Worm (Caenorhabditis elegans) whole organism, L4 larva: ENCODE results near the gene tir-1.

Source experiments
- F10B5.3 ChIP-seq: sonication (generic microtip); optimal IDR thresholded peaks from 2 replicates; lab custom pipeline; 2016; ENCODE audit warnings: mild to moderate bottlenecking, missing genetic modification characterization, missing compliant biosample characterization
- F26F4.8 ChIP-seq: fragments of 200-800 bp; sonication (Bioruptor generic); conservative IDR thresholded peaks from 2 replicates; pipeline ENCODE4 v1.3.6; 2022; ENCODE audit warnings: missing genetic modification characterization, missing compliant biosample characterization
- F37D6.2 ChIP-seq: sonication (generic microtip); optimal IDR thresholded peaks from 2 replicates; lab custom pipeline; 2016; ENCODE audit warnings: mild to moderate bottlenecking, missing genetic modification characterization, missing compliant biosample characterization
- F44E2.7 ChIP-seq: fragments of 200-800 bp; sonication (Bioruptor generic); IDR thresholded peaks from 2 replicates; pipeline ENCODE4 v2.1.2; 2022; ENCODE audit warnings: missing genetic modification characterization, missing compliant biosample characterization
- R02D3.7 ChIP-seq: fragments of 150-350 bp; sonication (generic microtip); optimal IDR thresholded peaks from 3 replicates; lab custom pipeline; 2014; ENCODE audit warnings: missing biosample characterization, missing genetic modification characterization
- Y105C5A.15 ChIP-seq: fragments of 200-800 bp; sonication (Bioruptor generic); IDR thresholded peaks from 2 replicates; pipeline ENCODE4 v1.3.6; 2022; ENCODE audit warnings: missing genetic modification characterization, missing compliant biosample characterization
- aly-2 ChIP-seq: sonication (generic microtip); optimal IDR thresholded peaks from 2 replicates; lab custom pipeline; 2018; ENCODE audit warnings: missing biosample characterization, missing genetic modification characterization
- arid-1 ChIP-seq: fragments of 200-800 bp; sonication (Bioruptor generic); conservative IDR thresholded peaks from 2 replicates; pipeline ENCODE4 v1.3.6; 2022; ENCODE audit warnings: missing genetic modification reagents, missing genetic modification characterization, missing compliant biosample characterization
- attf-4 ChIP-seq: sonication (generic microtip); optimal IDR thresholded peaks from 3 replicates; lab custom pipeline; 2017; ENCODE audit warnings: missing biosample characterization, missing genetic modification characterization
- ceh-32 ChIP-seq: sonication (generic microtip); optimal IDR thresholded peaks from 2 replicates; lab custom pipeline; 2016; ENCODE audit warnings: mild to moderate bottlenecking, missing genetic modification characterization, missing compliant biosample characterization; ENCODE audit not compliant: poor library complexity
- ceh-62 ChIP-seq: sonication (generic microtip); optimal IDR thresholded peaks from 2 replicates; lab custom pipeline; 2017; ENCODE audit warnings: missing biosample characterization, missing genetic modification characterization
- cey-2 ChIP-seq: sonication (generic microtip); optimal IDR thresholded peaks from 3 replicates; lab custom pipeline; 2017; ENCODE audit warnings: missing genetic modification characterization, mild to moderate bottlenecking, missing compliant biosample characterization, antibody characterized with exemption, borderline replicate concordance; ENCODE audit not compliant: insufficient read depth
- ctbp-1 ChIP-seq: fragments of 200-800 bp; sonication (Bioruptor generic); IDR thresholded peaks from 2 replicates; pipeline ENCODE4 v1.3.6; 2022; ENCODE audit warnings: missing genetic modification reagents, missing genetic modification characterization, missing compliant biosample characterization
- daf-12 ChIP-seq: fragments of 150-350 bp; optimal IDR thresholded peaks from 2 replicates; lab custom pipeline; 2014; ENCODE audit warnings: missing biosample characterization, missing genetic modification reagents, missing genetic modification characterization
- daf-16 ChIP-seq, 3 experiments: sonication (generic microtip); optimal IDR thresholded peaks; 2 replicates each; lab custom pipeline; 2016 to 2017; ENCODE audit warnings: missing genetic modification characterization in 3 of 3, missing genetic modification reagents in 3 of 3, mild to moderate bottlenecking in 2 of 3, missing compliant biosample characterization in 2 of 3, missing biosample characterization in 1 of 3, moderate library complexity in 1 of 3
- daf-19 ChIP-seq: fragments of 200-800 bp; sonication (Bioruptor generic); conservative IDR thresholded peaks from 2 replicates; pipeline ENCODE4 v1.3.6; 2022; ENCODE audit warnings: missing genetic modification characterization, missing compliant biosample characterization
- dmd-8 ChIP-seq: fragments of 200-800 bp; sonication (Bioruptor generic); IDR thresholded peaks from 2 replicates; pipeline ENCODE4 v1.3.6; 2022; ENCODE audit warnings: missing genetic modification characterization, missing compliant biosample characterization
- dpl-1 ChIP-seq: fragments of 150-350 bp; optimal IDR thresholded peaks from 2 replicates; lab custom pipeline; 2014; ENCODE audit warnings: missing biosample characterization, missing genetic modification reagents, missing genetic modification characterization
- duxl-1 ChIP-seq: sonication (generic microtip); optimal IDR thresholded peaks from 2 replicates; lab custom pipeline; 2016; ENCODE audit warnings: mild to moderate bottlenecking, missing genetic modification characterization, moderate library complexity, missing compliant biosample characterization; ENCODE audit not compliant: poor library complexity
- egl-27 ChIP-seq: sonication (generic microtip); optimal IDR thresholded peaks from 3 replicates; lab custom pipeline; 2017; ENCODE audit warnings: missing biosample characterization, missing genetic modification reagents, missing genetic modification characterization
- fos-1 ChIP-seq: fragments of 150-350 bp; optimal IDR thresholded peaks from 2 replicates; lab custom pipeline; 2014; ENCODE audit warnings: missing biosample characterization, missing genetic modification characterization
- jun-1 ChIP-seq: fragments of 150-350 bp; optimal IDR thresholded peaks from 2 replicates; lab custom pipeline; 2014; ENCODE audit warnings: missing biosample characterization, missing genetic modification reagents, missing genetic modification characterization
- lim-7 ChIP-seq: fragments of 200-800 bp; sonication (Bioruptor generic); IDR thresholded peaks from 2 replicates; pipeline ENCODE4 v1.3.6; 2022; ENCODE audit warnings: missing genetic modification characterization, missing compliant biosample characterization
- lin-1 ChIP-seq: fragments of 200-800 bp; sonication (Bioruptor generic); IDR thresholded peaks from 2 replicates; pipeline ENCODE4 v1.3.6; 2022; ENCODE audit warnings: missing genetic modification reagents, missing genetic modification characterization, missing compliant biosample characterization
- lin-13 ChIP-seq: fragments of 150-350 bp; optimal IDR thresholded peaks from 2 replicates; lab custom pipeline; 2014; ENCODE audit warnings: missing biosample characterization, missing genetic modification reagents, missing genetic modification characterization
- lin-29 ChIP-seq: fragments of 200-800 bp; sonication (Bioruptor generic); IDR thresholded peaks from 2 replicates; pipeline ENCODE4 v1.3.6; 2022; ENCODE audit warnings: missing genetic modification reagents, missing genetic modification characterization, missing compliant biosample characterization
- lin-38 ChIP-seq: fragments of 200-800 bp; sonication (Bioruptor generic); IDR thresholded peaks from 2 replicates; pipeline ENCODE4 v1.3.6; 2022; ENCODE audit warnings: missing genetic modification reagents, missing genetic modification characterization, missing compliant biosample characterization
- lin-39 ChIP-seq: fragments of 150-350 bp; optimal IDR thresholded peaks from 2 replicates; lab custom pipeline; 2014; ENCODE audit warnings: missing biosample characterization, missing genetic modification reagents, missing genetic modification characterization
- lir-3 ChIP-seq: sonication (generic microtip); optimal IDR thresholded peaks from 2 replicates; lab custom pipeline; 2016; ENCODE audit warnings: mild to moderate bottlenecking, missing genetic modification characterization, missing compliant biosample characterization
- madf-9 ChIP-seq: fragments of 200-800 bp; sonication (Bioruptor generic); conservative IDR thresholded peaks from 2 replicates; pipeline ENCODE4 v1.3.6; 2022; ENCODE audit warnings: missing genetic modification reagents, missing genetic modification characterization, missing compliant biosample characterization
- mdt-29 ChIP-seq: fragments of 200-800 bp; sonication (Bioruptor generic); IDR thresholded peaks from 2 replicates; pipeline ENCODE4 v1.3.6; 2022; ENCODE audit warnings: missing genetic modification reagents, missing genetic modification characterization, missing compliant biosample characterization
- mes-2 ChIP-seq: sonication (generic microtip); optimal IDR thresholded peaks from 2 replicates; lab custom pipeline; 2016; ENCODE audit warnings: missing genotype, mild to moderate bottlenecking, missing genetic modification characterization, missing compliant biosample characterization; ENCODE audit not compliant: poor library complexity, severe bottlenecking
- mxl-2 ChIP-seq: fragments of 200-800 bp; sonication (Bioruptor generic); conservative IDR thresholded peaks from 2 replicates; pipeline ENCODE4 v1.3.6; 2022; ENCODE audit warnings: missing genetic modification reagents, missing genetic modification characterization, missing compliant biosample characterization
- nhr-102 ChIP-seq: sonication (generic microtip); optimal IDR thresholded peaks from 2 replicates; lab custom pipeline; 2016; ENCODE audit warnings: mild to moderate bottlenecking, missing genetic modification characterization, moderate library complexity, missing compliant biosample characterization
- nhr-11 ChIP-seq: fragments of 150-350 bp; optimal IDR thresholded peaks from 2 replicates; lab custom pipeline; 2014; ENCODE audit warnings: missing biosample characterization, missing genetic modification characterization
- nhr-25 ChIP-seq: sonication (generic microtip); optimal IDR thresholded peaks from 2 replicates; lab custom pipeline; 2017; ENCODE audit warnings: missing genetic modification characterization, mild to moderate bottlenecking, missing compliant biosample characterization, antibody characterized with exemption, moderate library complexity, borderline replicate concordance; ENCODE audit not compliant: insufficient read depth
- nhr-41 ChIP-seq: fragments of 200-800 bp; sonication (Bioruptor generic); IDR thresholded peaks from 2 replicates; pipeline ENCODE4 v1.3.6; 2022; ENCODE audit warnings: missing genetic modification reagents, missing genetic modification characterization, missing compliant biosample characterization
- nhr-42 ChIP-seq: fragments of 200-800 bp; sonication (Bioruptor generic); IDR thresholded peaks from 2 replicates; pipeline ENCODE4 v1.3.6; 2022; ENCODE audit warnings: missing genetic modification characterization, missing compliant biosample characterization
- nhr-76 ChIP-seq: fragments of 150-350 bp; optimal IDR thresholded peaks from 2 replicates; lab custom pipeline; 2014; ENCODE audit warnings: missing biosample characterization, missing genetic modification characterization
- pha-4 ChIP-seq, 2 experiments: fragments of 150-350 bp in 1 of 2; fragments of 200-800 bp in 1 of 2; sonication (Bioruptor generic) in 1 of 2; IDR thresholded peaks in 1 of 2; optimal IDR thresholded peaks in 1 of 2; 2 replicates each; pipeline versions ENCODE4 v1.3.6 to Lab custom; 2014 to 2022; ENCODE audit warnings: missing genetic modification characterization in 2 of 2, missing genetic modification reagents in 2 of 2, missing biosample characterization in 1 of 2, missing compliant biosample characterization in 1 of 2
- php-3 ChIP-seq: fragments of 200-800 bp; sonication (Bioruptor generic); IDR thresholded peaks from 2 replicates; pipeline ENCODE4 v1.3.6; 2022; ENCODE audit warnings: missing genetic modification reagents, missing genetic modification characterization, missing compliant biosample characterization
- rbr-2 ChIP-seq: sonication (generic microtip); optimal IDR thresholded peaks from 2 replicates; lab custom pipeline; 2016; ENCODE audit warnings: missing genotype, missing genetic modification characterization, missing compliant biosample characterization
- snpc-1.2 ChIP-seq: fragments of 200-800 bp; sonication (Bioruptor generic); IDR thresholded peaks from 2 replicates; pipeline ENCODE4 v1.3.6; 2022; ENCODE audit warnings: missing genetic modification reagents, missing genetic modification characterization, missing compliant biosample characterization
- tag-97 ChIP-seq: fragments of 200-800 bp; sonication (Bioruptor generic); IDR thresholded peaks from 2 replicates; pipeline ENCODE4 v1.3.6; 2022; ENCODE audit warnings: missing genetic modification characterization, missing compliant biosample characterization
- tra-1 ChIP-seq: fragments of 200-800 bp; sonication (Bioruptor generic); IDR thresholded peaks from 2 replicates; pipeline ENCODE4 v1.3.6; 2022; ENCODE audit warnings: missing genetic modification reagents, missing genetic modification characterization, missing compliant biosample characterization
- unc-39 ChIP-seq: sonication (generic microtip); optimal IDR thresholded peaks from 2 replicates; lab custom pipeline; 2017; ENCODE audit warnings: missing biosample characterization, missing genetic modification characterization
- zip-11 ChIP-seq: fragments of 200-800 bp; sonication (Bioruptor generic); IDR thresholded peaks from 2 replicates; pipeline ENCODE4 v1.3.6; 2022; ENCODE audit warnings: missing genetic modification characterization, missing compliant biosample characterization
- zip-2 ChIP-seq: fragments of 150-350 bp; optimal IDR thresholded peaks from 2 replicates; lab custom pipeline; 2014; ENCODE audit warnings: missing biosample characterization, missing genetic modification characterization
- ztf-11 ChIP-seq: fragments of 150-350 bp; optimal IDR thresholded peaks from 2 replicates; lab custom pipeline; 2014; ENCODE audit warnings: missing biosample characterization, missing genetic modification characterization

The tir-1 gene

ce11 chrIII:3867378-3867904 lies 34.0 kb downstream of the tir-1 start, which contains the start of gene rpl-3:
Gene rpl-3, plus strand, starts transcription at chrIII:3867854.
- TF ChIP-seq aly-2 (tag; lab: Kevin White, UChicago) (peak; percentile 99), ceh-62 (tag; lab: Kevin White, UChicago) (no peak), nhr-102 (tag; lab: Kevin White, UChicago) (peak; percentile 100), lin-39 (tag; lab: Kevin White, UChicago) (peak; percentile 95), lim-7 (GFP tag; lab: Robert Waterston, UW) (peak; percentile 99), arid-1 (peak; percentile 99), mdt-29 (GFP tag; lab: Robert Waterston, UW) (peak; percentile 99), lin-29 (peak; percentile 100), F37D6.2 (tag; lab: Kevin White, UChicago) (peak; percentile 98), nhr-11 (tag; lab: Kevin White, UChicago) (peak; percentile 100), pha-4 (GFP tag; IDR thresholded peaks at IDR 0.05; lab: Robert Waterston, UW) (peak; percentile 99), pha-4 (tag; optimal IDR thresholded peaks at IDR 0.05; lab: Kevin White, UChicago) (peak; percentile 87), nhr-25 (peak; percentile 99), lin-13 (GFP tag; lab: Kevin White, UChicago) (peak; percentile 100), F10B5.3 (tag; lab: Kevin White, UChicago) (peak; percentile 96), unc-39 (tag; lab: Kevin White, UChicago) (peak; percentile 60), lir-3 (tag; lab: Kevin White, UChicago) (peak; percentile 93), lin-38 (peak; percentile 100), mes-2 (tag; lab: Kevin White, UChicago) (peak; percentile 100), ctbp-1 (GFP tag; lab: Robert Waterston, UW) (peak; percentile 100), R02D3.7 (tag; lab: Kevin White, UChicago) (peak; percentile 68), F26F4.8 (GFP tag; lab: Robert Waterston, UW) (peak; percentile 83), cey-2 (tag; lab: Kevin White, UChicago) (peak; percentile 97), nhr-76 (tag; lab: Kevin White, UChicago) (peak; percentile 92), php-3 (peak; percentile 100), daf-19 (GFP tag; lab: Robert Waterston, UW) (peak; percentile 100), mxl-2 (GFP tag; lab: Robert Waterston, UW) (peak; percentile 96), lin-1 (GFP tag; lab: Robert Waterston, UW) (peak; percentile 99), snpc-1.2 (GFP tag; lab: Robert Waterston, UW) (peak; percentile 98), zip-2 (tag; lab: Kevin White, UChicago) (peak; percentile 97), ztf-11 (peak; percentile 93), madf-9 (GFP tag; lab: Robert Waterston, UW) (peak; percentile 100), Y105C5A.15 (GFP tag; lab: Robert Waterston, UW) (peak; percentile 99), tag-97 (GFP tag; lab: Robert Waterston, UW) (peak; percentile 99), zip-11 (GFP tag; lab: Robert Waterston, UW) (peak; percentile 92), attf-4 (tag; lab: Kevin White, UChicago) (peak; percentile 85), tra-1 (peak; percentile 100), nhr-42 (GFP tag; lab: Robert Waterston, UW) (peak; percentile 100), F44E2.7 (peak; percentile 99), rbr-2 (tag; lab: Kevin White, UChicago) (peak; percentile 100), jun-1 (peak; percentile 99), dpl-1 (GFP tag; lab: Kevin White, UChicago) (peak; percentile 100), ceh-32 (tag; lab: Kevin White, UChicago) (peak; percentile 94), daf-12 (tag; lab: Kevin White, UChicago) (no peak), egl-27 (tag; lab: Kevin White, UChicago) (no peak), duxl-1 (tag; lab: Kevin White, UChicago) (peak; percentile 98), daf-16 (GFP tag; optimal IDR thresholded peaks at IDR 0.05; lab: Kevin White, UChicago) (peak; percentile 98 to 99), daf-16 (tag; optimal IDR thresholded peaks at IDR 0.05; lab: Kevin White, UChicago) (peak; percentile 98), dmd-8 (GFP tag; lab: Robert Waterston, UW) (peak; percentile 98), fos-1 (tag; lab: Kevin White, UChicago) (peak; percentile 99), nhr-41 (peak; percentile 100)
